Fruit fly (Drosophila melanogaster) whole organism, embryonic: ENCODE results near the gene CG14105.

Experiments used
- Atf3 ChIP-seq: fragments of 200-800 bp; sonication (Bioruptor generic); optimal IDR thresholded peaks from 3 replicates; lab custom pipeline; 2016; ENCODE audit warnings: missing biosample characterization, missing genetic modification characterization
- Blimp-1 ChIP-seq: fragments of 200-800 bp; sonication (Bioruptor generic); optimal IDR thresholded peaks from 3 replicates; lab custom pipeline; 2018; ENCODE audit warnings: missing biosample characterization, missing genetic modification characterization, mild to moderate bottlenecking, moderate library complexity, missing genetic modification reagents
- CG10147 ChIP-seq: fragments of 200-800 bp; sonication (Bioruptor generic); optimal IDR thresholded peaks from 2 replicates; lab custom pipeline; 2019; ENCODE audit warnings: missing biosample characterization, mild to moderate bottlenecking, missing genetic modification characterization, moderate library complexity
- CG11085 ChIP-seq: fragments of 200-800 bp; sonication (Bioruptor generic); IDR thresholded peaks from 2 replicates; pipeline ENCODE4 v1.3.6; 2022; ENCODE audit warnings: missing biosample characterization, missing genetic modification characterization
- CG11398 ChIP-seq: fragments of 200-800 bp; sonication (Bioruptor generic); optimal IDR thresholded peaks from 2 replicates; lab custom pipeline; 2016; ENCODE audit warnings: missing biosample characterization, missing genetic modification characterization
- CG11504 ChIP-seq: fragments of 200-800 bp; sonication (Bioruptor generic); optimal IDR thresholded peaks from 3 replicates; lab custom pipeline; 2019; ENCODE audit warnings: missing biosample characterization, mild to moderate bottlenecking, missing genetic modification characterization, moderate library complexity
- CG11695 ChIP-seq: fragments of 200-800 bp; sonication (Bioruptor generic); IDR thresholded peaks from 3 replicates; pipeline ENCODE4 v1.3.6; 2022; ENCODE audit warnings: missing biosample characterization, missing genetic modification characterization
- CG11696 ChIP-seq: fragments of 200-800 bp; sonication (Bioruptor generic); IDR thresholded peaks from 2 replicates; pipeline ENCODE4 v1.3.6; 2022; ENCODE audit warnings: missing biosample characterization, missing genetic modification characterization
- CG16779 ChIP-seq: fragments of 200-800 bp; sonication (Bioruptor generic); IDR thresholded peaks from 2 replicates; pipeline ENCODE4 v1.3.6; 2022; ENCODE audit warnings: missing biosample characterization, missing genetic modification characterization
- CG17186 ChIP-seq: fragments of 200-800 bp; sonication (Bioruptor generic); optimal IDR thresholded peaks from 3 replicates; lab custom pipeline; 2017; ENCODE audit warnings: missing biosample characterization, missing genetic modification reagents, missing genetic modification characterization
- CG17802 ChIP-seq: fragments of 200-800 bp; sonication (Bioruptor generic); optimal IDR thresholded peaks from 2 replicates; lab custom pipeline; 2018; ENCODE audit warnings: missing biosample characterization, mild to moderate bottlenecking, missing genetic modification characterization, moderate library complexity
- CG2889 ChIP-seq: fragments of 200-800 bp; sonication (Bioruptor generic); IDR thresholded peaks from 3 replicates; pipeline ENCODE4 v1.3.6; 2022; ENCODE audit warnings: missing biosample characterization, missing genetic modification characterization
- CG6689 ChIP-seq: fragments of 200-800 bp; sonication (Bioruptor generic); IDR thresholded peaks from 2 replicates; pipeline ENCODE4 v1.3.6; 2022; ENCODE audit warnings: missing biosample characterization, missing genetic modification characterization
- CG7987 ChIP-seq: fragments of 200-800 bp; sonication (Bioruptor generic); optimal IDR thresholded peaks from 2 replicates; lab custom pipeline; 2018; ENCODE audit warnings: missing biosample characterization, mild to moderate bottlenecking, missing genetic modification characterization, moderate library complexity
- CG9876 ChIP-seq: fragments of 200-800 bp; sonication (Bioruptor generic); optimal IDR thresholded peaks from 2 replicates; lab custom pipeline; 2016; ENCODE audit warnings: missing biosample characterization, missing genetic modification characterization
- CTCF ChIP-seq: fragments of 200-800 bp; sonication (Bioruptor generic); optimal IDR thresholded peaks from 2 replicates; lab custom pipeline; 2017; ENCODE audit warnings: missing biosample characterization, mild to moderate bottlenecking, missing genetic modification characterization, moderate library complexity
- Deaf1 ChIP-seq: fragments of 200-800 bp; optimal IDR thresholded peaks from 3 replicates; lab custom pipeline; 2019; ENCODE audit warnings: missing biosample characterization, mild to moderate bottlenecking, missing genetic modification characterization, moderate library complexity
- Gsc ChIP-seq: fragments of 200-800 bp; sonication (Bioruptor generic); IDR thresholded peaks from 2 replicates; pipeline ENCODE4 v1.3.6; 2022; ENCODE audit warnings: missing biosample characterization, missing genetic modification characterization
- Med ChIP-seq: fragments of 200-800 bp; sonication (Bioruptor generic); peaks from one replicate; lab custom pipeline; 2016; ENCODE audit warnings: missing biosample characterization, missing genetic modification characterization, mild to moderate bottlenecking, inconsistent platforms, moderate library complexity
- Mrtf ChIP-seq: fragments of 200-800 bp; sonication (Bioruptor generic); IDR thresholded peaks from 3 replicates; pipeline ENCODE4 v1.3.6; 2022; ENCODE audit warnings: missing biosample characterization, missing genetic modification characterization
- Ptx1 ChIP-seq: fragments of 200-800 bp; sonication (Bioruptor generic); IDR thresholded peaks from 2 replicates; pipeline ENCODE4 v1.3.6; 2022; ENCODE audit warnings: missing biosample characterization, missing genetic modification characterization
- Sox100B ChIP-seq: fragments of 200-800 bp; sonication (Bioruptor generic); optimal IDR thresholded peaks from 3 replicates; lab custom pipeline; 2018; ENCODE audit warnings: missing biosample characterization, mild to moderate bottlenecking, missing genetic modification characterization
- Trl ChIP-seq, 3 experiments: fragments of >200 bp in 2 of 3; fragments of 200-800 bp in 1 of 3; sonication (Bioruptor generic) in 1 of 3; optimal IDR thresholded peaks; 2 replicates in 1 of 3; 3 replicates in 2 of 3; lab custom pipeline; 2016 to 2017; ENCODE audit warnings: missing biosample characterization in 1 of 3, missing genetic modification characterization in 1 of 3
- amos ChIP-seq: fragments of 200-800 bp; sonication (Bioruptor generic); IDR thresholded peaks from 2 replicates; pipeline ENCODE4 v1.3.6; 2022; ENCODE audit warnings: missing biosample characterization, missing genetic modification characterization; ENCODE audit not compliant: partially characterized antibody
- cas ChIP-seq: fragments of 200-800 bp; sonication (Bioruptor generic); IDR thresholded peaks from 2 replicates; pipeline ENCODE4 v1.3.6; 2022; ENCODE audit warnings: missing biosample characterization, missing genetic modification characterization
- dmrt99B ChIP-seq: fragments of 200-800 bp; sonication (Bioruptor generic); optimal IDR thresholded peaks from 2 replicates; lab custom pipeline; 2018; ENCODE audit warnings: missing biosample characterization, mild to moderate bottlenecking, missing genetic modification characterization, moderate library complexity
- esg ChIP-seq: fragments of 200-800 bp; sonication (Bioruptor generic); conservative IDR thresholded peaks from 2 replicates; pipeline ENCODE4 v1.3.6; 2022; ENCODE audit warnings: missing biosample characterization, missing genetic modification characterization
- ewg ChIP-seq: fragments of 200-800 bp; sonication (Bioruptor generic); optimal IDR thresholded peaks from 3 replicates; lab custom pipeline; 2017; ENCODE audit warnings: mild to moderate bottlenecking, missing biosample characterization, missing genetic modification reagents, missing genetic modification characterization
- eyg ChIP-seq: fragments of 200-800 bp; sonication (Bioruptor generic); optimal IDR thresholded peaks from 3 replicates; lab custom pipeline; 2016; ENCODE audit warnings: missing biosample characterization, missing genetic modification characterization
- fd96Cb ChIP-seq: fragments of 200-800 bp; sonication (Bioruptor generic); optimal IDR thresholded peaks from 2 replicates; lab custom pipeline; 2018; ENCODE audit warnings: missing biosample characterization, mild to moderate bottlenecking, missing genetic modification characterization, moderate library complexity
- grn ChIP-seq: fragments of 200-800 bp; sonication (Bioruptor generic); optimal IDR thresholded peaks from 3 replicates; lab custom pipeline; 2017; ENCODE audit warnings: missing biosample characterization, missing genetic modification characterization
- nmo ChIP-seq: fragments of 200-800 bp; sonication (Bioruptor generic); optimal IDR thresholded peaks from 2 replicates; lab custom pipeline; 2018; ENCODE audit warnings: missing biosample characterization, mild to moderate bottlenecking, missing genetic modification characterization, moderate library complexity
- pita ChIP-seq: fragments of 200-800 bp; sonication (Bioruptor generic); optimal IDR thresholded peaks from 2 replicates; lab custom pipeline; 2017; ENCODE audit warnings: missing biosample characterization, mild to moderate bottlenecking, missing genetic modification characterization
- prd ChIP-seq, 3 experiments: fragments of >200 bp in 2 of 3; fragments of 200-800 bp in 1 of 3; sonication (Bioruptor generic) in 1 of 3; optimal IDR thresholded peaks in 2 of 3; IDR thresholded peaks in 1 of 3; 2 replicates in 2 of 3; 3 replicates in 1 of 3; pipeline versions ENCODE4 v1.3.6 to Lab custom; 2017 to 2022; ENCODE audit warnings: missing biosample characterization in 1 of 3, missing genetic modification characterization in 1 of 3
- pzg ChIP-seq: fragments of 200-800 bp; sonication (Bioruptor generic); optimal IDR thresholded peaks from 3 replicates; lab custom pipeline; 2018; ENCODE audit warnings: missing biosample characterization, mild to moderate bottlenecking, missing genetic modification characterization, moderate library complexity
- row ChIP-seq: fragments of 200-800 bp; sonication (Bioruptor generic); IDR thresholded peaks from 3 replicates; pipeline ENCODE4 v1.3.6; 2022; ENCODE audit warnings: missing biosample characterization, missing genetic modification characterization
- sd ChIP-seq: fragments of 200-800 bp; sonication (Bioruptor generic); optimal IDR thresholded peaks from 3 replicates; lab custom pipeline; 2018; ENCODE audit warnings: missing biosample characterization, mild to moderate bottlenecking, missing genetic modification characterization, moderate library complexity
- slbo ChIP-seq: fragments of 200-800 bp; sonication (Bioruptor generic); IDR thresholded peaks from 2 replicates; pipeline ENCODE4 v1.3.6; 2022; ENCODE audit warnings: missing biosample characterization, missing genetic modification characterization
- so ChIP-seq: fragments of 200-800 bp; sonication (Bioruptor generic); IDR thresholded peaks from 3 replicates; pipeline ENCODE4 v1.3.6; 2022; ENCODE audit warnings: missing biosample characterization, missing genetic modification characterization
- sr ChIP-seq: fragments of 200-800 bp; sonication (Bioruptor generic); IDR thresholded peaks from 3 replicates; pipeline ENCODE4 v1.3.6; 2022; ENCODE audit warnings: missing biosample characterization, missing genetic modification characterization
- tap ChIP-seq: fragments of 200-800 bp; optimal IDR thresholded peaks from 3 replicates; lab custom pipeline; 2019; ENCODE audit warnings: missing biosample characterization, mild to moderate bottlenecking, missing genetic modification characterization, moderate library complexity
- tgo ChIP-seq: fragments of 200-800 bp; sonication (Bioruptor generic); IDR thresholded peaks from 3 replicates; pipeline ENCODE4 v1.3.6; 2022; ENCODE audit warnings: missing biosample characterization, missing genetic modification characterization
- tio ChIP-seq: fragments of 200-800 bp; sonication (Bioruptor generic); optimal IDR thresholded peaks from 2 replicates; lab custom pipeline; 2017; ENCODE audit warnings: missing biosample characterization, missing genetic modification characterization, inconsistent platforms
- tna ChIP-seq: fragments of 200-800 bp; sonication (Bioruptor generic); IDR thresholded peaks from 2 replicates; pipeline ENCODE4 v1.3.6; 2022; ENCODE audit warnings: missing biosample characterization, missing genetic modification characterization; ENCODE audit not compliant: partially characterized antibody
- tup ChIP-seq: fragments of 200-800 bp; sonication (Bioruptor generic); optimal IDR thresholded peaks from 2 replicates; lab custom pipeline; 2016; ENCODE audit warnings: missing biosample characterization, mild to moderate bottlenecking, missing genetic modification characterization, moderate library complexity
- z ChIP-seq: fragments of 200-800 bp; sonication (Bioruptor generic); IDR thresholded peaks from 3 replicates; pipeline ENCODE4 v1.3.6; 2022; ENCODE audit warnings: missing biosample characterization, missing genetic modification characterization

Gene CG14105

dm6 chr3L:13426573-13426972 lies at the start of gene CG14105:
CG14105 (minus strand) TSS chr3L:13426673.
- TF ChIP-seq CG9876 = no peak
- no peak for TF ChIP-seq CG7987 (GFP tag; lab: Kevin White, UChicago)

DNA sequence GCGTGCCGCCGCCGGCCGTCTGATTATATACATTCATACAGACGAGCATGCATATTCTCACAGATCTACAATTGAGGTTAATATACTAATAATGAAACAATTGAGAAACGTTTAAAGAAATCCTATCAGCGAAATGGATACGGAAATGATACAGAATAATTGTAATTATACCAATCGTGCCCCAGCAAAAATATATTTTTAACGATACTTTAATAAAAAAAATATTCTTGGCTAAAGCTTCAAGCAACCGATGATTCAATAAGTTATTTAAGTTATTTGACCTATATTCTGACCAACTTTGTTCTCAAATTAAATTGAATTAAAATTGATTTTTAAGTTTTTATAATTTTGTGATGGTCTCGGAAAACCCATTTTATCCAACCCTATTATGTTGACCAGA lies 49.6 kb upstream of the CG14105 start:
- TF ChIP-seq Blimp-1 (GFP tag; lab: Kevin White, UChicago) = peak; percentile 14
- TF ChIP-seq sd (tag; lab: Kevin White, UChicago) = no peak
- 0 out of 3 replicates have a peak, but pooled peaks have one; percentile 32 for TF ChIP-seq so (GFP tag; lab: Robert Waterston, UW)
- no peak for TF ChIP-seq CG2889 (GFP tag; lab: Robert Waterston, UW)
- TF ChIP-seq slbo (GFP tag; lab: Robert Waterston, UW) = peak; percentile 15; the same call in 1 of the 2 replicates
- peak; percentile 36 for TF ChIP-seq CG6689
- 0 out of 3 replicates have a peak, but pooled peaks have one; percentile 9 for TF ChIP-seq CG11695 (GFP tag; lab: Robert Waterston, UW)
- TF ChIP-seq Sox100B (GFP tag; lab: Kevin White, UChicago) = peak; percentile 27
- peak; percentile 69 for TF ChIP-seq CG11696 (GFP tag; lab: Robert Waterston, UW)
- TF ChIP-seq Ptx1 = peak; percentile 34; the same call in 1 of the 2 replicates
- peak; percentile 25 for TF ChIP-seq dmrt99B (tag; lab: Kevin White, UChicago)
- TF ChIP-seq tgo (GFP tag; lab: Robert Waterston, UW) = peak; percentile 27; the same call in 1 of the 3 replicates
- no peak for TF ChIP-seq tio (GFP tag; lab: Kevin White, UChicago)
- 0 out of 2 replicates have a peak, but pooled peaks have one; percentile 10 for TF ChIP-seq esg (GFP tag; lab: Robert Waterston, UW)
- TF ChIP-seq tap (tag; lab: Kevin White, UChicago) = peak; percentile 37
- TF ChIP-seq pzg (GFP tag; lab: Kevin White, UChicago) = no peak
- 0 out of 3 replicates have a peak, but pooled peaks have one; percentile 5 for TF ChIP-seq row
- TF ChIP-seq CG10147 (GFP tag; lab: Kevin White, UChicago) = peak; percentile 11
- TF ChIP-seq CG11504 (tag; lab: Kevin White, UChicago) = peak; percentile 60
- TF ChIP-seq prd (optimal IDR thresholded peaks at IDR 0.05; lab: Kevin White, UChicago) = no peak
- TF ChIP-seq prd (GFP tag; IDR thresholded peaks at IDR 0.05; lab: Robert Waterston, UW) = peak; percentile 10; the same call in 1 of the 3 replicates
- TF ChIP-seq cas (GFP tag; lab: Robert Waterston, UW) = no peak
- TF ChIP-seq fd96Cb (tag; lab: Kevin White, UChicago) = peak; percentile 24
- TF ChIP-seq nmo = peak; percentile 43
- 0 out of 3 replicates have a peak, but pooled peaks have one; percentile 47 for TF ChIP-seq sr (GFP tag; lab: Robert Waterston, UW)

- TF ChIP-seq sr (GFP tag; lab: Robert Waterston, UW) (no peak), CG16779 (GFP tag; lab: Robert Waterston, UW) (peak; percentile 56; the same call in 1 of the 2 replicates), tna (no peak), Atf3 (GFP tag; lab: Kevin White, UChicago) (no peak), sd (tag; lab: Kevin White, UChicago) (no peak), CG17802 (tag; lab: Kevin White, UChicago) (no peak), tup (GFP tag; lab: Kevin White, UChicago) (no peak), ewg (GFP tag; lab: Kevin White, UChicago) (peak; percentile 56), CG11398 (no peak), pita (GFP tag; lab: Kevin White, UChicago) (no peak), CG17186 (GFP tag; lab: Kevin White, UChicago) (no peak), CTCF (GFP tag; lab: Kevin White, UChicago) (no peak), eyg (GFP tag; lab: Kevin White, UChicago) (no peak), CG11085 (no peak), grn (no peak), Med (GFP tag; lab: Kevin White, UChicago) (peak; percentile 50), Mrtf (GFP tag; lab: Robert Waterston, UW) (no peak), Gsc (GFP tag; lab: Robert Waterston, UW) (no peak), Deaf1 (tag; lab: Kevin White, UChicago) (peak; percentile 59), z (GFP tag; lab: Robert Waterston, UW) (peak; percentile 93), amos (GFP tag; lab: Robert Waterston, UW) (peak; percentile 14; the same call in 1 of the 2 replicates), Trl (optimal IDR thresholded peaks at IDR 0.05; lab: Kevin White, UChicago) (peak in 1 of 2 experiments; percentile 11), Trl (GFP tag; optimal IDR thresholded peaks at IDR 0.05; lab: Kevin White, UChicago) (no peak)
Observed at dm6 chr3L:13474607-13475006, 48.1 kb upstream of the CG14105 start, which contains the start of gene CG10089. CG10089 (minus strand) TSS chr3L:13474787.
